Worm (Caenorhabditis elegans) whole organism, L1 larva: ENCODE data around the gene Y41D4A.1.

Source experiments
- F16B12.6 ChIP-seq: fragments of 150-350 bp; optimal IDR thresholded peaks from 2 replicates; lab custom pipeline; 2014; ENCODE audit warnings: missing biosample characterization, missing genetic modification characterization
- aha-1 ChIP-seq: fragments of 150-350 bp; optimal IDR thresholded peaks from 2 replicates; lab custom pipeline; 2014; ENCODE audit warnings: missing biosample characterization, missing genetic modification characterization
- blmp-1 ChIP-seq: fragments of 150-350 bp; optimal IDR thresholded peaks from 2 replicates; lab custom pipeline; 2014; ENCODE audit warnings: missing biosample characterization, missing genetic modification characterization
- ceh-63 ChIP-seq: fragments of 200-800 bp; sonication (Bioruptor generic); optimal IDR thresholded peaks from 2 replicates; lab custom pipeline; 2018; ENCODE audit warnings: mild to moderate bottlenecking, missing genetic modification characterization, missing compliant biosample characterization
- ceh-82 ChIP-seq, 3 experiments: fragments of 150-350 bp in 1 of 3; sonication (generic microtip) in 2 of 3; optimal IDR thresholded peaks; 2 replicates each; lab custom pipeline; 2014 to 2017; ENCODE audit warnings: missing biosample characterization in 3 of 3, missing genetic modification characterization in 3 of 3
- ceh-88 ChIP-seq: fragments of 200-800 bp; sonication (Bioruptor generic); IDR thresholded peaks from 2 replicates; pipeline ENCODE4 v1.3.6; 2022; ENCODE audit warnings: missing genetic modification characterization, missing compliant biosample characterization
- ces-1 ChIP-seq: fragments of 150-350 bp; optimal IDR thresholded peaks from 2 replicates; lab custom pipeline; 2014; ENCODE audit warnings: missing biosample characterization, missing genetic modification reagents, missing genetic modification characterization
- dpl-1 ChIP-seq, 3 experiments: fragments of 150-350 bp in 2 of 3; sonication (generic microtip) in 1 of 3; optimal IDR thresholded peaks; 2 replicates each; lab custom pipeline; 2014 to 2017; ENCODE audit warnings: missing biosample characterization in 3 of 3, missing genetic modification characterization in 3 of 3, missing genetic modification reagents in 3 of 3
- dsc-1 ChIP-seq: sonication (generic microtip); optimal IDR thresholded peaks from 2 replicates; lab custom pipeline; 2016; ENCODE audit warnings: mild to moderate bottlenecking, missing genetic modification characterization, missing compliant biosample characterization
- efl-1 ChIP-seq, 4 experiments: fragments of 150-350 bp; optimal IDR thresholded peaks in 3 of 4; peaks in 1 of 4; 1 replicate in 1 of 4; 2 replicates in 3 of 4; lab custom pipeline; 2014; ENCODE audit warnings: missing biosample characterization in 2 of 4, missing genetic modification characterization in 2 of 4, missing genetic modification reagents in 2 of 4
- efl-3 ChIP-seq: fragments of 200-800 bp; sonication (Bioruptor generic); optimal IDR thresholded peaks from 2 replicates; lab custom pipeline; 2018; ENCODE audit warnings: mild to moderate bottlenecking, missing genetic modification characterization, missing compliant biosample characterization
- elt-2 ChIP-seq: sonication (generic microtip); optimal IDR thresholded peaks from 2 replicates; lab custom pipeline; 2016; ENCODE audit warnings: missing genetic modification characterization, mild to moderate bottlenecking, inconsistent platforms, missing compliant biosample characterization, missing genetic modification reagents
- elt-3 ChIP-seq, 6 experiments: fragments of 150-350 bp in 1 of 6; sonication (generic microtip); optimal IDR thresholded peaks; 2 replicates each; lab custom pipeline; 2017 to 2018; ENCODE audit warnings: missing biosample characterization in 6 of 6, missing genetic modification characterization in 6 of 6, inconsistent platforms in 1 of 6
- ets-5 ChIP-seq: fragments of 200-800 bp; sonication (Bioruptor generic); IDR thresholded peaks from 2 replicates; pipeline ENCODE4 v1.3.6; 2022; ENCODE audit warnings: missing genetic modification characterization, missing compliant biosample characterization
- fkh-10 ChIP-seq: sonication (generic microtip); optimal IDR thresholded peaks from 2 replicates; lab custom pipeline; 2017; ENCODE audit warnings: missing biosample characterization, missing genetic modification reagents, missing genetic modification characterization
- fkh-8 ChIP-seq: sonication (generic microtip); optimal IDR thresholded peaks from 2 replicates; lab custom pipeline; 2016; ENCODE audit warnings: mild to moderate bottlenecking, missing genetic modification characterization, missing compliant biosample characterization
- hlh-17 ChIP-seq: fragments of 200-800 bp; sonication (Bioruptor generic); optimal IDR thresholded peaks from 2 replicates; lab custom pipeline; 2018; ENCODE audit warnings: missing genetic modification characterization, mild to moderate bottlenecking, missing compliant biosample characterization, moderate library complexity, borderline replicate concordance
- hlh-4 ChIP-seq: sonication (generic microtip); optimal IDR thresholded peaks from 2 replicates; lab custom pipeline; 2016; ENCODE audit warnings: mild to moderate bottlenecking, missing genetic modification characterization, missing compliant biosample characterization
- hpl-2 ChIP-seq: fragments of 150-350 bp; optimal IDR thresholded peaks from 2 replicates; lab custom pipeline; 2014; ENCODE audit warnings: missing biosample characterization, missing genetic modification reagents, missing genetic modification characterization
- irx-1 ChIP-seq: sonication (generic microtip); optimal IDR thresholded peaks from 2 replicates; lab custom pipeline; 2016; ENCODE audit warnings: missing genetic modification characterization, missing compliant biosample characterization
- isw-1 ChIP-seq: fragments of 200-800 bp; sonication (Bioruptor generic); IDR thresholded peaks from 2 replicates; pipeline ENCODE4 v1.3.6; 2022; ENCODE audit warnings: missing genetic modification characterization, missing compliant biosample characterization
- jun-1 ChIP-seq: fragments of 150-350 bp; optimal IDR thresholded peaks from 2 replicates; lab custom pipeline; 2014; ENCODE audit warnings: missing biosample characterization, missing genetic modification reagents, missing genetic modification characterization
- lin-15B ChIP-seq: fragments of 150-350 bp; sonication (generic microtip); optimal IDR thresholded peaks from 3 replicates; lab custom pipeline; 2014; ENCODE audit warnings: missing biosample characterization, missing genetic modification characterization
- lir-3 ChIP-seq: sonication (generic microtip); optimal IDR thresholded peaks from 2 replicates; lab custom pipeline; 2016; ENCODE audit warnings: mild to moderate bottlenecking, missing genetic modification characterization, moderate library complexity, missing compliant biosample characterization; ENCODE audit not compliant: poor library complexity
- mab-9 ChIP-seq: fragments of 200-800 bp; sonication (Bioruptor generic); IDR thresholded peaks from 2 replicates; pipeline ENCODE4 v1.3.6; 2022; ENCODE audit warnings: missing genetic modification reagents, missing genetic modification characterization, missing compliant biosample characterization
- mdl-1 ChIP-seq, 2 experiments: fragments of 150-350 bp; optimal IDR thresholded peaks; 2 replicates each; lab custom pipeline; 2014 to 2017; ENCODE audit warnings: missing biosample characterization in 2 of 2, missing genetic modification characterization in 2 of 2, inconsistent platforms in 1 of 2
- mef-2 ChIP-seq: fragments of 150-350 bp; optimal IDR thresholded peaks from 2 replicates; lab custom pipeline; 2014; ENCODE audit warnings: missing biosample characterization, missing genetic modification characterization
- nhr-11 ChIP-seq: fragments of 150-350 bp; optimal IDR thresholded peaks from 2 replicates; lab custom pipeline; 2014; ENCODE audit warnings: missing biosample characterization, missing genetic modification characterization
- nhr-12 ChIP-seq: sonication (generic microtip); optimal IDR thresholded peaks from 2 replicates; lab custom pipeline; 2017; ENCODE audit warnings: missing biosample characterization, missing genetic modification characterization
- nhr-20 ChIP-seq: sonication (generic microtip); optimal IDR thresholded peaks from 2 replicates; lab custom pipeline; 2016; ENCODE audit warnings: mild to moderate bottlenecking, missing genetic modification characterization, missing compliant biosample characterization
- nhr-237 ChIP-seq: fragments of 150-350 bp; optimal IDR thresholded peaks from 2 replicates; lab custom pipeline; 2014; ENCODE audit warnings: missing biosample characterization, missing genetic modification characterization
- nhr-84 ChIP-seq: sonication (generic microtip); optimal IDR thresholded peaks from 2 replicates; lab custom pipeline; 2017; ENCODE audit warnings: missing biosample characterization, missing genetic modification characterization
- nhr-85 ChIP-seq: sonication (generic microtip); peaks from one replicate; lab custom pipeline; 2016; ENCODE audit warnings: missing genetic modification characterization, inconsistent platforms, missing compliant biosample characterization
- pag-3 ChIP-seq: sonication (generic microtip); optimal IDR thresholded peaks from 2 replicates; lab custom pipeline; 2017; ENCODE audit warnings: missing genetic modification characterization, mild to moderate bottlenecking, missing compliant biosample characterization, antibody characterized with exemption, borderline replicate concordance; ENCODE audit not compliant: insufficient read depth
- pax-3 ChIP-seq: fragments of 200-800 bp; sonication (Bioruptor generic); optimal IDR thresholded peaks from 2 replicates; lab custom pipeline; 2018; ENCODE audit warnings: mild to moderate bottlenecking, missing genetic modification characterization, moderate library complexity, missing compliant biosample characterization
- pqm-1 ChIP-seq: sonication (generic microtip); optimal IDR thresholded peaks from 3 replicates; lab custom pipeline; 2017; ENCODE audit warnings: missing biosample characterization, missing genetic modification characterization
- skn-1 ChIP-seq: fragments of 150-350 bp; optimal IDR thresholded peaks from 2 replicates; lab custom pipeline; 2014; ENCODE audit warnings: missing biosample characterization, missing genetic modification characterization
- snpc-4 ChIP-seq: fragments of 150-350 bp; optimal IDR thresholded peaks from 2 replicates; lab custom pipeline; 2014; ENCODE audit warnings: missing biosample characterization, missing genetic modification characterization
- snu-23 ChIP-seq: sonication (generic microtip); optimal IDR thresholded peaks from 2 replicates; lab custom pipeline; 2016; ENCODE audit warnings: missing genetic modification characterization, missing compliant biosample characterization
- sox-4 ChIP-seq: sonication (generic microtip); optimal IDR thresholded peaks from 2 replicates; lab custom pipeline; 2016; ENCODE audit warnings: missing genetic modification characterization, missing compliant biosample characterization
- swsn-7 ChIP-seq: sonication (generic microtip); optimal IDR thresholded peaks from 2 replicates; lab custom pipeline; 2016; ENCODE audit warnings: missing genetic modification characterization, missing compliant biosample characterization
- unc-130 ChIP-seq: fragments of 150-350 bp; optimal IDR thresholded peaks from 2 replicates; lab custom pipeline; 2017; ENCODE audit warnings: missing biosample characterization, missing genetic modification characterization, inconsistent platforms
- unc-30 ChIP-seq: sonication (generic microtip); optimal IDR thresholded peaks from 2 replicates; lab custom pipeline; 2017; ENCODE audit warnings: missing biosample characterization, missing genetic modification characterization
- unc-62 ChIP-seq: fragments of 150-350 bp; optimal IDR thresholded peaks from 2 replicates; lab custom pipeline; 2014; ENCODE audit warnings: missing biosample characterization, missing genetic modification reagents, missing genetic modification characterization
- unc-86 ChIP-seq: sonication (generic microtip); optimal IDR thresholded peaks from 2 replicates; lab custom pipeline; 2016; ENCODE audit warnings: missing genetic modification characterization, missing compliant biosample characterization
- unc-98 ChIP-seq: fragments of 200-800 bp; sonication (Bioruptor generic); IDR thresholded peaks from 2 replicates; pipeline ENCODE4 v1.3.6; 2022; ENCODE audit warnings: missing genetic modification characterization, missing compliant biosample characterization
- vab-15 ChIP-seq: sonication (generic microtip); optimal IDR thresholded peaks from 2 replicates; lab custom pipeline; 2017; ENCODE audit warnings: missing genotype, mild to moderate bottlenecking, missing genetic modification characterization, missing compliant biosample characterization
- xbp-1 ChIP-seq: sonication (generic microtip); optimal IDR thresholded peaks from 2 replicates; lab custom pipeline; 2016; ENCODE audit warnings: missing genetic modification characterization, missing compliant biosample characterization
- zag-1 ChIP-seq: fragments of 150-350 bp; optimal IDR thresholded peaks from 2 replicates; lab custom pipeline; 2014; ENCODE audit warnings: missing biosample characterization, missing genetic modification characterization
- ztf-11 ChIP-seq, 2 experiments: sonication (generic microtip); optimal IDR thresholded peaks; 2 replicates each; lab custom pipeline; 2016 to 2017; ENCODE audit warnings: missing genetic modification characterization in 2 of 2, missing biosample characterization in 1 of 2, missing compliant biosample characterization in 1 of 2
- ztf-4 ChIP-seq: fragments of 150-350 bp; optimal IDR thresholded peaks from 2 replicates; lab custom pipeline; 2014; ENCODE audit warnings: missing biosample characterization, missing genetic modification characterization

Y41D4A.1 gene

DNA sequence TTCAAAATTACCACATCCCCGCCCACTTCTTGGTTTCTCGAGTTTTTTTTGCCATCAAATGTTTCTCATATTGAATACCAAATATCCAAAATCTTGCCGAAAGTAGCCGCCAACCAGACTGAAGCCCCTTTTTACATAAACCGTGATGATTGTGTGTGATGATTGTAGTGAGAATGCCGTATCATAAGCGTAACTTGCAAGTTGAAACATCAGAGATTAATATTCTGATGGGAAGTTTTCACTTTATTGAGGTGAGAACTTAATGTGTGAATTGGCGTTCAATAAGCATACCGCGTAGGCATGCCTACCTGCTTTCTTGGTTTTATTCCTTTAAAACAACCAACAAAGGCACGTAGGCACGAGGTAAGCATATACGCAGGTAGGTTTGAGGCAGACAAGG, 49.6 kb downstream of the Y41D4A.1 start, which contains the start of gene Y38C1BA.4:
TSS of gene Y38C1BA.4 (plus strand) at position 301 of the 400 bp plus-strand sequence.
- TF ChIP-seq nhr-85 (tag; lab: Kevin White, UChicago) (no peak), snu-23 (GFP tag; lab: Kevin White, UChicago) (no peak), nhr-12 (tag; lab: Kevin White, UChicago) (no peak), hlh-17 (GFP tag; lab: Kevin White, UChicago) (no peak), xbp-1 (tag; lab: Kevin White, UChicago) (no peak), pag-3 (tag; lab: Kevin White, UChicago) (no peak), unc-30 (no peak), fkh-10 (GFP tag; lab: Kevin White, UChicago) (no peak), jun-1 (no peak), snpc-4 (no peak), ets-5 (no peak), efl-3 (no peak)

DNA sequence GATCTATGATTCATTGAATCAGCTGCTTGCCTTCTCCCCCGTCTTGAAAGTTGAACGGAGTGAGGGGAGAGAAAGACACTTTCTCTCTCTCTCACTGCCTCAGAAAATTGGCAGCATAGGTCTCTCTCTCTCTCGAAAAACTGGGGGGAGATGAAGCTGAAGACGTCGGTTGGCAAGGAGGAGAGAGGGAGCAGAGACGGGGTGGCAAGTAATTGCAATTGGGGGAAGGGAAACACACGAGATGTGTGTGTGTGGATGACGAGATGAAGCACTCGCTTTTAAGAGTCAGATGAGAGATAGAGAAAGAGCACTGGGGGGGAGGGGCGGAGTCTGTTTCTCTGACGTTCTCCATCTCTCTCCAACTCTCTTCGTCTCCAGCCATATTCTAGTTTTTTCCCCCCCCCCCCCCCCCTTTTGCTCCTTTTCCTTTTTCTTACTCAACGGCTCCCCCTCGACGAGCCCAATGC, 52.2 kb downstream of the Y41D4A.1 start, which contains the start of gene cmk-1:
TSS of gene cmk-1 (plus strand) at position 417 of the 467 bp plus-strand sequence.
- TF ChIP-seq blmp-1 (tag; lab: Kevin White, UChicago): no peak
- TF ChIP-seq nhr-237: no peak
- TF ChIP-seq unc-98 (GFP tag; lab: Robert Waterston, UW): no peak
- TF ChIP-seq skn-1 (tag; lab: Kevin White, UChicago): no peak
- TF ChIP-seq nhr-12 (tag; lab: Kevin White, UChicago): no peak
- peak; percentile 29 to 36 for TF ChIP-seq efl-1 (optimal IDR thresholded peaks at IDR 0.05; lab: Kevin White, UChicago)
- no peak for TF ChIP-seq efl-1 (GFP tag; optimal IDR thresholded peaks at IDR 0.05 in 1 of 2; lab: Kevin White, UChicago)
- no peak for TF ChIP-seq vab-15 (tag; lab: Kevin White, UChicago)
- peak; percentile 79 for TF ChIP-seq unc-86 (tag; lab: Kevin White, UChicago)
- no peak for TF ChIP-seq lir-3 (tag; lab: Kevin White, UChicago)
- no peak for TF ChIP-seq ceh-63 (GFP tag; lab: Kevin White, UChicago)
- no peak for TF ChIP-seq snpc-4
- peak in 2 of 3 experiments; percentile 28 to 64 for TF ChIP-seq ceh-82 (tag; optimal IDR thresholded peaks at IDR 0.05; lab: Kevin White, UChicago)
- no peak for TF ChIP-seq aha-1 (tag; lab: Kevin White, UChicago)
- no peak for TF ChIP-seq F16B12.6
- peak; percentile 73 for TF ChIP-seq swsn-7 (tag; lab: Kevin White, UChicago)
- no peak for TF ChIP-seq elt-2
- no peak for TF ChIP-seq hlh-4 (tag; lab: Kevin White, UChicago)
- TF ChIP-seq unc-130: no peak
- peak in 1 of 3 experiments; percentile 21 for TF ChIP-seq dpl-1 (GFP tag; optimal IDR thresholded peaks at IDR 0.05; lab: Kevin White, UChicago)
- no peak for TF ChIP-seq unc-62 (GFP tag; lab: Kevin White, UChicago)
- peak; percentile 15 for TF ChIP-seq nhr-20 (tag; lab: Kevin White, UChicago)
- TF ChIP-seq ztf-11 (tag; optimal IDR thresholded peaks at IDR 0.05; lab: Kevin White, UChicago): peak in 1 of 2 experiments; percentile 20
- TF ChIP-seq ztf-4: peak; percentile 46
- no peak for TF ChIP-seq lin-15B (tag; lab: Kevin White, UChicago)
- peak; percentile 61 for TF ChIP-seq fkh-10 (GFP tag; lab: Kevin White, UChicago)
- TF ChIP-seq pqm-1 (tag; lab: Kevin White, UChicago): no peak
- TF ChIP-seq ceh-88 (GFP tag; lab: Robert Waterston, UW): no peak
- peak; percentile 45 for TF ChIP-seq isw-1 (GFP tag; lab: Robert Waterston, UW)
- peak; percentile 72 for TF ChIP-seq dsc-1 (tag; lab: Kevin White, UChicago)
- TF ChIP-seq irx-1 (tag; lab: Kevin White, UChicago): no peak
- no peak for TF ChIP-seq mef-2
- TF ChIP-seq elt-3 (tag; optimal IDR thresholded peaks at IDR 0.05; lab: Kevin White, UChicago): no peak
- TF ChIP-seq fkh-8: peak; percentile 97
- TF ChIP-seq sox-4 (tag; lab: Kevin White, UChicago): peak; percentile 24
- TF ChIP-seq nhr-11 (tag; lab: Kevin White, UChicago): no peak
- no peak for TF ChIP-seq hpl-2 (GFP tag; lab: Kevin White, UChicago)
- TF ChIP-seq mdl-1 (tag; optimal IDR thresholded peaks at IDR 0.05; lab: Kevin White, UChicago): peak in 1 of 2 experiments; percentile 16
- no peak for TF ChIP-seq unc-30
- no peak for TF ChIP-seq zag-1 (tag; lab: Kevin White, UChicago)
- TF ChIP-seq mab-9: no peak
- TF ChIP-seq nhr-84 (tag; lab: Kevin White, UChicago): no peak
- TF ChIP-seq pax-3 (tag; lab: Kevin White, UChicago): peak; percentile 41
- peak; percentile 66 for TF ChIP-seq snu-23 (GFP tag; lab: Kevin White, UChicago)
- peak; percentile 38 for TF ChIP-seq ces-1 (GFP tag; lab: Kevin White, UChicago)
